Worm (Caenorhabditis elegans): Measurements from ENCODE around the gene gpcp-1.

Gene gpcp-1

DNA sequence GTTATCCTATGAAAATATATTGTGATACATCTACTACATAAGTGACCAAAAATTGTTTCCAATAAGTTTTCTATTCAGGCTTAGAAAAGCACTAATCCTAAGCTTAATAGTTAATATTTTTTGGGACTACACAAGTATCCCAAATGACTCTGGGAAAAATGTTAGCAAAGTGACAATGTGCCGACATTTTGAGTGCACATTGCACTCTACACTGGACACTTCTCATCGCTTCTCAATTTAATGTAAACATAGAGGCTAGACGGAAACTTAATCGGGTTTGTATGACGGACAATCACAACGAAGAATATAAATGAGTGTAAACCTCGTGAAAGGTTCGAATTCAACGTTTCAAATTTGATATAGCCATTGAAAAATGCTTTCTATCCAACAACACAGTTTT lies 1.3 kb upstream of the gpcp-1 start:
- no peak for TF ChIP-seq nhr-76 (tag; optimal IDR thresholded peaks at IDR 0.05)
- no peak for TF ChIP-seq unc-86 (tag; optimal IDR thresholded peaks at IDR 0.05)
- TF ChIP-seq mdl-1 (tag; optimal IDR thresholded peaks at IDR 0.05), result no peak
- peak; percentile 2 for TF ChIP-seq lir-3 (tag; optimal IDR thresholded peaks at IDR 0.05; ENCODE audit: poor library complexity)
- peak; percentile 24 for TF ChIP-seq C16A3.4 (tag; optimal IDR thresholded peaks at IDR 0.05)
- peak; percentile 62 for TF ChIP-seq nhr-71 (tag; optimal IDR thresholded peaks at IDR 0.05)
- no peak for TF ChIP-seq dsc-1 (tag; optimal IDR thresholded peaks at IDR 0.05)
- TF ChIP-seq nhr-47 (tag; optimal IDR thresholded peaks at IDR 0.05), result peak; percentile 68
- peak; percentile 45 for TF ChIP-seq nhr-19 (GFP tag; conservative IDR thresholded peaks at IDR 0.05)
- TF ChIP-seq dpl-1 (GFP tag; optimal IDR thresholded peaks at IDR 0.05), result no peak
- TF ChIP-seq nhr-90 (tag; optimal IDR thresholded peaks at IDR 0.05; ENCODE audit: poor library complexity), result peak; percentile 73
- no peak for TF ChIP-seq pax-3 (tag; optimal IDR thresholded peaks at IDR 0.05)
- TF ChIP-seq sox-4 (tag; optimal IDR thresholded peaks at IDR 0.05), result no peak
- TF ChIP-seq fos-1 (tag; optimal IDR thresholded peaks at IDR 0.05), result peak; percentile 38
- no peak for TF ChIP-seq ceh-82 (tag; optimal IDR thresholded peaks at IDR 0.05)
- no peak for TF ChIP-seq tlp-1 (tag; optimal IDR thresholded peaks at IDR 0.05)
- TF ChIP-seq mep-1 (tag; optimal IDR thresholded peaks at IDR 0.05), result no peak
- TF ChIP-seq unc-62 (GFP tag; optimal IDR thresholded peaks at IDR 0.05), result no peak
- no peak for TF ChIP-seq hlh-4 (tag; optimal IDR thresholded peaks at IDR 0.05)
- TF ChIP-seq ceh-8 (GFP tag; optimal IDR thresholded peaks at IDR 0.05), result no peak
- peak; percentile 64 for TF ChIP-seq snu-23 (GFP tag; optimal IDR thresholded peaks at IDR 0.05)
- TF ChIP-seq hpl-2 (GFP tag; optimal IDR thresholded peaks at IDR 0.05), result no peak
- TF ChIP-seq lin-15B (tag; optimal IDR thresholded peaks at IDR 0.05), result no peak
- no peak for TF ChIP-seq vab-15 (tag; optimal IDR thresholded peaks at IDR 0.05)
- no peak for TF ChIP-seq zip-4 (GFP tag; optimal IDR thresholded peaks at IDR 0.05)
- TF ChIP-seq unc-30 (tag; optimal IDR thresholded peaks at IDR 0.05), result no peak
- no peak for TF ChIP-seq sup-37 (GFP tag; optimal IDR thresholded peaks at IDR 0.05)
- TF ChIP-seq ztf-4 (tag; optimal IDR thresholded peaks at IDR 0.05), result peak; percentile 78
- no peak for TF ChIP-seq mab-9 (GFP tag; IDR thresholded peaks at IDR 0.05)
- TF ChIP-seq fkh-8 (tag; optimal IDR thresholded peaks at IDR 0.05), result no peak
- TF ChIP-seq lin-39 (tag; optimal IDR thresholded peaks at IDR 0.05), result no peak
- no peak for TF ChIP-seq ceh-63 (GFP tag; optimal IDR thresholded peaks at IDR 0.05)
- no peak for TF ChIP-seq sptf-1 (tag; optimal IDR thresholded peaks at IDR 0.05)
- no peak for TF ChIP-seq pqm-1 (tag; optimal IDR thresholded peaks at IDR 0.05)
- TF ChIP-seq hlh-17 (GFP tag; optimal IDR thresholded peaks at IDR 0.05; ENCODE audit: borderline replicate concordance), result no peak
- no peak for TF ChIP-seq ceh-88 (GFP tag; IDR thresholded peaks at IDR 0.05)
- TF ChIP-seq efl-1 (optimal IDR thresholded peaks at IDR 0.05), result peak in 1 of 2 experiments; percentile 51
- no peak for TF ChIP-seq efl-1 (GFP tag; optimal IDR thresholded peaks at IDR 0.05 in 1 of 2)
- TF ChIP-seq egl-27 (tag; optimal IDR thresholded peaks at IDR 0.05), result no peak
- peak; percentile 52 for TF ChIP-seq lin-13 (GFP tag; optimal IDR thresholded peaks at IDR 0.05)
- TF ChIP-seq fkh-4 (tag; optimal IDR thresholded peaks at IDR 0.05; ENCODE audit: borderline replicate concordance), result no peak
- TF ChIP-seq elt-2 (tag; optimal IDR thresholded peaks at IDR 0.05), result peak; percentile 38
- TF ChIP-seq swsn-7 (tag; optimal IDR thresholded peaks at IDR 0.05), result peak; percentile 1
- TF ChIP-seq irx-1 (tag; optimal IDR thresholded peaks at IDR 0.05), result no peak
- TF ChIP-seq ceh-90 (tag; optimal IDR thresholded peaks at IDR 0.05), result no peak
- peak; percentile 5 to 7 for TF ChIP-seq lsy-2 (tag; optimal IDR thresholded peaks at IDR 0.05)
- no peak for TF ChIP-seq pag-3 (tag; optimal IDR thresholded peaks at IDR 0.05; ENCODE audit: borderline replicate concordance, insufficient read depth)
- no peak for TF ChIP-seq xbp-1 (tag; optimal IDR thresholded peaks at IDR 0.05)
- TF ChIP-seq tbx-2 (tag; optimal IDR thresholded peaks at IDR 0.05), result peak; percentile 32
- TF ChIP-seq unc-98 (GFP tag; IDR thresholded peaks at IDR 0.05), result no peak
- TF ChIP-seq skn-1 (tag; optimal IDR thresholded peaks at IDR 0.05), result no peak
- TF ChIP-seq nhr-12 (tag; optimal IDR thresholded peaks at IDR 0.05), result no peak
- TF ChIP-seq aly-2 (tag; optimal IDR thresholded peaks at IDR 0.05), result peak; percentile 80
- TF ChIP-seq blmp-1 (tag; optimal IDR thresholded peaks at IDR 0.05), result no peak

Measured in whole organism, L1 larva.